Fruit fly (Drosophila melanogaster) whole organism, embryonic: ENCODE results near the gene CG42553.

Experiments used
- Atf3 ChIP-seq: fragments of 200-800 bp; sonication (Bioruptor generic); optimal IDR thresholded peaks from 3 replicates; lab custom pipeline; 2016; ENCODE audit warnings: missing biosample characterization, missing genetic modification characterization
- CG10979 ChIP-seq: fragments of 200-800 bp; sonication (Bioruptor generic); optimal IDR thresholded peaks from 2 replicates; lab custom pipeline; 2018; ENCODE audit warnings: missing biosample characterization, mild to moderate bottlenecking, missing genetic modification characterization, moderate library complexity
- CG11093 ChIP-seq: fragments of 200-800 bp; sonication (Bioruptor generic); IDR thresholded peaks from 3 replicates; pipeline ENCODE4 v1.3.6; 2022; ENCODE audit warnings: missing biosample characterization, missing genetic modification characterization
- CG11247 ChIP-seq: fragments of 200-800 bp; sonication (Bioruptor generic); IDR thresholded peaks from 2 replicates; pipeline ENCODE4 v1.3.6; 2022; ENCODE audit warnings: missing biosample characterization, missing genetic modification characterization
- CG12391 ChIP-seq: fragments of 200-800 bp; sonication (Bioruptor generic); optimal IDR thresholded peaks from 3 replicates; lab custom pipeline; 2018; ENCODE audit warnings: missing biosample characterization, mild to moderate bottlenecking, missing genetic modification characterization, moderate library complexity
- CG12659 ChIP-seq: fragments of 200-800 bp; sonication (Bioruptor generic); optimal IDR thresholded peaks from 3 replicates; lab custom pipeline; 2017; ENCODE audit warnings: mild to moderate bottlenecking, missing biosample characterization, missing genetic modification reagents, missing genetic modification characterization
- CG13287 ChIP-seq: fragments of 200-800 bp; sonication (Bioruptor generic); IDR thresholded peaks from 2 replicates; pipeline ENCODE4 v1.3.6; 2022; ENCODE audit warnings: missing biosample characterization, missing genetic modification characterization; ENCODE audit not compliant: partially characterized antibody
- CG13624 ChIP-seq: fragments of 200-800 bp; sonication (Bioruptor generic); optimal IDR thresholded peaks from 2 replicates; lab custom pipeline; 2016; ENCODE audit warnings: missing biosample characterization, missing genetic modification characterization
- CG14710 ChIP-seq: fragments of 200-800 bp; sonication (Bioruptor generic); optimal IDR thresholded peaks from 3 replicates; lab custom pipeline; 2019; ENCODE audit warnings: missing biosample characterization, mild to moderate bottlenecking, missing genetic modification characterization, moderate library complexity
- CG14965 ChIP-seq: fragments of 200-800 bp; sonication (Bioruptor generic); optimal IDR thresholded peaks from 2 replicates; lab custom pipeline; 2016; ENCODE audit warnings: missing biosample characterization, missing genetic modification characterization, borderline replicate concordance
- CG1647 ChIP-seq: fragments of 200-800 bp; sonication (Bioruptor generic); optimal IDR thresholded peaks from 3 replicates; lab custom pipeline; 2016; ENCODE audit warnings: missing biosample characterization, missing genetic modification characterization
- CG16813 ChIP-seq: fragments of 200-800 bp; sonication (Bioruptor generic); IDR thresholded peaks from 3 replicates; pipeline ENCODE4 v1.3.6; 2022; ENCODE audit warnings: missing biosample characterization, missing genetic modification characterization; ENCODE audit not compliant: partially characterized antibody
- CG17802 ChIP-seq: fragments of 200-800 bp; sonication (Bioruptor generic); optimal IDR thresholded peaks from 2 replicates; lab custom pipeline; 2018; ENCODE audit warnings: missing biosample characterization, mild to moderate bottlenecking, missing genetic modification characterization, moderate library complexity
- CG31224 ChIP-seq: fragments of 200-800 bp; sonication (Bioruptor generic); IDR thresholded peaks from 2 replicates; pipeline ENCODE4 v1.3.6; 2022; ENCODE audit warnings: missing biosample characterization, missing genetic modification characterization
- CG33557 ChIP-seq: fragments of 200-800 bp; sonication (Bioruptor generic); optimal IDR thresholded peaks from 2 replicates; lab custom pipeline; 2019; ENCODE audit warnings: missing biosample characterization, mild to moderate bottlenecking, missing genetic modification characterization, moderate library complexity
- CG42726 ChIP-seq: fragments of 200-800 bp; sonication (Bioruptor generic); IDR thresholded peaks from 2 replicates; pipeline ENCODE4 v1.3.6; 2022; ENCODE audit warnings: missing biosample characterization, missing genetic modification characterization; ENCODE audit not compliant: partially characterized antibody
- CG6175 ChIP-seq: fragments of 200-800 bp; sonication (Bioruptor generic); IDR thresholded peaks from 3 replicates; pipeline ENCODE4 v1.3.6; 2022; ENCODE audit warnings: missing biosample characterization, missing genetic modification characterization
- CG7928 ChIP-seq: fragments of 200-800 bp; sonication (Bioruptor generic); optimal IDR thresholded peaks from 2 replicates; lab custom pipeline; 2017; ENCODE audit warnings: missing biosample characterization, mild to moderate bottlenecking, missing genetic modification characterization
- CG7987 ChIP-seq: fragments of 200-800 bp; sonication (Bioruptor generic); optimal IDR thresholded peaks from 2 replicates; lab custom pipeline; 2018; ENCODE audit warnings: missing biosample characterization, mild to moderate bottlenecking, missing genetic modification characterization, moderate library complexity
- CG8290 ChIP-seq, 3 experiments: fragments of 200-800 bp; sonication (Bioruptor generic); optimal IDR thresholded peaks; 2 replicates each; lab custom pipeline; 2016 to 2019; ENCODE audit warnings: missing biosample characterization in 3 of 3, missing genetic modification characterization in 3 of 3, mild to moderate bottlenecking in 2 of 3, moderate library complexity in 1 of 3
- CG9727 ChIP-seq: fragments of 200-800 bp; sonication (Bioruptor generic); optimal IDR thresholded peaks from 3 replicates; lab custom pipeline; 2017; ENCODE audit warnings: missing biosample characterization, mild to moderate bottlenecking, missing genetic modification characterization
- CG9797 ChIP-seq: fragments of 200-800 bp; sonication (Bioruptor generic); optimal IDR thresholded peaks from 3 replicates; lab custom pipeline; 2018; ENCODE audit warnings: missing biosample characterization, mild to moderate bottlenecking, missing genetic modification characterization
- D ChIP-seq, 2 experiments: fragments of 200-800 bp in 1 of 2; fragments of >200 bp in 1 of 2; sonication (Bioruptor generic) in 1 of 2; optimal IDR thresholded peaks; 2 replicates in 1 of 2; 3 replicates in 1 of 2; lab custom pipeline; 2017; ENCODE audit warnings: mild to moderate bottlenecking in 1 of 2, missing biosample characterization in 1 of 2, missing genetic modification characterization in 1 of 2, missing genetic modification reagents in 1 of 2
- HLH4C ChIP-seq: fragments of 200-800 bp; sonication (Bioruptor generic); IDR thresholded peaks from 3 replicates; pipeline ENCODE4 v1.3.6; 2022; ENCODE audit warnings: missing biosample characterization, missing genetic modification characterization; ENCODE audit not compliant: partially characterized antibody
- HmgZ ChIP-seq: fragments of 200-800 bp; sonication (Bioruptor generic); optimal IDR thresholded peaks from 2 replicates; lab custom pipeline; 2018; ENCODE audit warnings: missing biosample characterization, mild to moderate bottlenecking, missing genetic modification characterization
- MESR4 ChIP-seq: fragments of 200-800 bp; sonication (Bioruptor generic); optimal IDR thresholded peaks from 2 replicates; lab custom pipeline; 2018; ENCODE audit warnings: missing biosample characterization, mild to moderate bottlenecking, missing genetic modification characterization, moderate library complexity
- Med ChIP-seq: fragments of 200-800 bp; sonication (Bioruptor generic); peaks from one replicate; lab custom pipeline; 2016; ENCODE audit warnings: missing biosample characterization, missing genetic modification characterization, mild to moderate bottlenecking, inconsistent platforms, moderate library complexity
- Myb ChIP-seq: fragments of 200-800 bp; sonication (Bioruptor generic); optimal IDR thresholded peaks from 2 replicates; lab custom pipeline; 2016; ENCODE audit warnings: missing biosample characterization, missing genetic modification characterization
- Oaz ChIP-seq: fragments of 200-800 bp; sonication (Bioruptor generic); IDR thresholded peaks from 2 replicates; pipeline ENCODE4 v1.3.6; 2022; ENCODE audit warnings: missing biosample characterization, missing genetic modification characterization
- Scr ChIP-seq: fragments of 200-800 bp; sonication (Bioruptor generic); IDR thresholded peaks from 2 replicates; pipeline ENCODE4 v1.3.6; 2022; ENCODE audit warnings: missing biosample characterization, missing genetic modification characterization; ENCODE audit not compliant: partially characterized antibody
- Sox102F ChIP-seq: fragments of 200-800 bp; sonication (Bioruptor generic); optimal IDR thresholded peaks from 2 replicates; lab custom pipeline; 2018; ENCODE audit warnings: missing biosample characterization, mild to moderate bottlenecking, missing genetic modification characterization, moderate library complexity
- Stat92E ChIP-seq, 3 experiments: fragments of >200 bp in 2 of 3; fragments of 200-800 bp in 1 of 3; sonication (Bioruptor generic) in 1 of 3; optimal IDR thresholded peaks; 2 replicates each; lab custom pipeline; 2017 to 2019; ENCODE audit warnings: missing biosample characterization in 3 of 3, missing genetic modification characterization in 3 of 3, mild to moderate bottlenecking in 1 of 3, moderate library complexity in 1 of 3
- dm ChIP-seq: fragments of 200-800 bp; sonication (Bioruptor generic); optimal IDR thresholded peaks from 3 replicates; lab custom pipeline; 2016; ENCODE audit warnings: missing biosample characterization, missing genetic modification characterization
- gfzf ChIP-seq: fragments of 200-800 bp; sonication (Bioruptor generic); optimal IDR thresholded peaks from 2 replicates; lab custom pipeline; 2016; ENCODE audit warnings: missing biosample characterization, mild to moderate bottlenecking, missing genetic modification characterization, moderate library complexity
- pan ChIP-seq, 4 experiments: fragments of >200 bp in 3 of 4; fragments of 200-800 bp in 1 of 4; sonication (Bioruptor generic) in 1 of 4; optimal IDR thresholded peaks in 3 of 4; IDR thresholded peaks in 1 of 4; 2 replicates each; pipeline versions ENCODE4 v1.3.6 to Lab custom; 2017 to 2022; ENCODE audit warnings: missing biosample characterization in 2 of 4, missing genetic modification characterization in 2 of 4, mixed read lengths in 1 of 4
- sna ChIP-seq: fragments of 200-800 bp; sonication (Bioruptor generic); IDR thresholded peaks from 2 replicates; pipeline ENCODE4 v1.3.6; 2022; ENCODE audit warnings: missing biosample characterization, missing genetic modification characterization; ENCODE audit not compliant: partially characterized antibody
- tna ChIP-seq: fragments of 200-800 bp; sonication (Bioruptor generic); IDR thresholded peaks from 2 replicates; pipeline ENCODE4 v1.3.6; 2022; ENCODE audit warnings: missing biosample characterization, missing genetic modification characterization; ENCODE audit not compliant: partially characterized antibody
- trh ChIP-seq: fragments of 200-800 bp; sonication (Bioruptor generic); optimal IDR thresholded peaks from 2 replicates; lab custom pipeline; 2016; ENCODE audit warnings: missing biosample characterization, missing genetic modification characterization
- ttk ChIP-seq: fragments of 200-800 bp; sonication (Bioruptor generic); IDR thresholded peaks from 2 replicates; pipeline ENCODE4 v2.1.2; 2022; ENCODE audit warnings: missing biosample characterization, missing genetic modification characterization
- wdn ChIP-seq: fragments of 200-800 bp; sonication (Bioruptor generic); IDR thresholded peaks from 2 replicates; pipeline ENCODE4 v1.3.6; 2022; ENCODE audit warnings: missing biosample characterization, missing genetic modification characterization

CG42553 gene

DNA sequence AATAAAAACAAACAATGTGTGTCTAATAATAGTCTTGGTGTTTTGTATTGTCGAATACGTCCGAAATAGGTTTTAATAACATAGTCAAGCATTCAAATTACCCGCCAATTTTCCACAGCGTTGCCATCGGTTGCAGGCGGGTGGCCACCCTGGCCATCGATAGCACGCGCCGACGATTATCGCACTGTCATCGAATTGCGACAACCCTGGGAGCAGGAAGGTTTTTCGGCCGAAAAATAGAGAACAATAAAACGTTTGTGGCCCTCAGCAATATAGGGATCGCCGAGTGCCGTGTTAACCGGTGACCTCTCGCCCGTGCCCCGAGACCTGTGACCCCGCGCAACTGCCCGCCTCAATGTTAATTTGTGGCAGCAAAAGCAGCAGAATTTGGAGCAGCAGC is 37.8 kb downstream of the CG42553 start, which contains the start of gene Usp10 (continued):
- peak; percentile 73 for TF ChIP-seq Scr (GFP tag; lab: Robert Waterston, UW)
- TF ChIP-seq CG12659 (GFP tag; lab: Kevin White, UChicago) = peak; percentile 58
- no peak for TF ChIP-seq Atf3
- no peak for TF ChIP-seq CG1647 (GFP tag; lab: Kevin White, UChicago)
- peak; percentile 70 for TF ChIP-seq tna
- no peak for TF ChIP-seq CG6175 (GFP tag; lab: Robert Waterston, UW)
- peak; percentile 55 for TF ChIP-seq CG14710 (tag; lab: Kevin White, UChicago)
- no peak for TF ChIP-seq ttk
- TF ChIP-seq CG11093 (GFP tag; lab: Robert Waterston, UW) = no peak
- peak; percentile 81 for TF ChIP-seq CG16813 (GFP tag; lab: Robert Waterston, UW)
- TF ChIP-seq pan (optimal IDR thresholded peaks at IDR 0.05; lab: Kevin White, UChicago) = no peak
- TF ChIP-seq pan (GFP tag; optimal IDR thresholded peaks at IDR 0.05 in 1 of 2, IDR thresholded peaks at IDR 0.05 in 1 of 2) = no peak
- TF ChIP-seq sna (GFP tag; lab: Robert Waterston, UW) = peak; percentile 13; the same call in 1 of the 2 replicates
- TF ChIP-seq D (optimal IDR thresholded peaks at IDR 0.05; lab: Kevin White, UChicago) = peak; percentile 79
- TF ChIP-seq D (GFP tag; optimal IDR thresholded peaks at IDR 0.05; lab: Kevin White, UChicago) = no peak
- TF ChIP-seq Myb (GFP tag; lab: Kevin White, UChicago) = peak; percentile 42
- TF ChIP-seq trh (GFP tag; lab: Kevin White, UChicago) = no peak
- TF ChIP-seq MESR4 (GFP tag; lab: Kevin White, UChicago) = peak; percentile 61
- TF ChIP-seq CG11247 (GFP tag; lab: Robert Waterston, UW) = no peak
- no peak for TF ChIP-seq CG14965
- TF ChIP-seq CG10979 = no peak
- no peak for TF ChIP-seq CG33557 (GFP tag; lab: Kevin White, UChicago)
- no peak for TF ChIP-seq CG8290 (GFP tag; optimal IDR thresholded peaks at IDR 0.05; lab: Kevin White, UChicago)
- peak in 1 of 2 experiments; percentile 47 for TF ChIP-seq CG8290 (tag; optimal IDR thresholded peaks at IDR 0.05; lab: Kevin White, UChicago)
- TF ChIP-seq Stat92E (GFP tag; optimal IDR thresholded peaks at IDR 0.05; lab: Kevin White, UChicago) = peak in 1 of 3 experiments; percentile 9
- TF ChIP-seq CG12391 (tag; lab: Kevin White, UChicago) = peak; percentile 6
- TF ChIP-seq CG13287 = peak; percentile 79
- TF ChIP-seq CG7987 (GFP tag; lab: Kevin White, UChicago) = peak; percentile 33
- 0 out of 2 replicates have a peak, but pooled peaks have one; percentile 10 for TF ChIP-seq wdn (GFP tag; lab: Robert Waterston, UW)
- no peak for TF ChIP-seq Oaz (GFP tag; lab: Robert Waterston, UW)
- TF ChIP-seq HLH4C (GFP tag; lab: Robert Waterston, UW) = peak; percentile 62
- TF ChIP-seq CG9797 (GFP tag; lab: Kevin White, UChicago) = peak; percentile 11
- peak; percentile 40 for TF ChIP-seq Med (GFP tag; lab: Kevin White, UChicago)
- no peak for TF ChIP-seq CG31224 (GFP tag; lab: Robert Waterston, UW)
- TF ChIP-seq CG7928 (GFP tag; lab: Kevin White, UChicago) = peak; percentile 4
- TF ChIP-seq HmgZ (tag; lab: Kevin White, UChicago) = peak; percentile 71
- no peak for TF ChIP-seq CG17802 (tag; lab: Kevin White, UChicago)
- TF ChIP-seq CG13624 (GFP tag; lab: Kevin White, UChicago) = no peak
- no peak for TF ChIP-seq CG9727 (GFP tag; lab: Kevin White, UChicago)
- peak; percentile 82 for TF ChIP-seq CG42726 (GFP tag; lab: Robert Waterston, UW)
- TF ChIP-seq gfzf = peak; percentile 26
- TF ChIP-seq Sox102F = no peak
- peak; percentile 22 for TF ChIP-seq dm
